Worm (Caenorhabditis elegans) whole organism, late embryonic: ENCODE results near the gene C08F11.1.

Experiments
- ahr-1 ChIP-seq: sonication (generic microtip); optimal IDR thresholded peaks from 2 replicates; lab custom pipeline; 2016; ENCODE audit warnings: missing genetic modification characterization, missing compliant biosample characterization
- ceh-45 ChIP-seq: fragments of 200-800 bp; sonication (Bioruptor generic); IDR thresholded peaks from 2 replicates; pipeline ENCODE4 v1.3.6; 2022; ENCODE audit warnings: missing genetic modification reagents, missing genetic modification characterization, missing compliant biosample characterization
- hlh-13 ChIP-seq: fragments of 200-800 bp; sonication (Bioruptor generic); optimal IDR thresholded peaks from 2 replicates; lab custom pipeline; 2018; ENCODE audit warnings: mild to moderate bottlenecking, missing genetic modification characterization, missing compliant biosample characterization
- nhr-11 ChIP-seq: fragments of 150-350 bp; optimal IDR thresholded peaks from 2 replicates; lab custom pipeline; 2014; ENCODE audit warnings: missing biosample characterization, missing genetic modification characterization
- pha-4 ChIP-seq: fragments of 150-350 bp; optimal IDR thresholded peaks from 2 replicates; lab custom pipeline; 2018; ENCODE audit warnings: missing biosample characterization, missing genetic modification reagents, missing genetic modification characterization
- unc-42 ChIP-seq: sonication (generic microtip); optimal IDR thresholded peaks from 2 replicates; lab custom pipeline; 2016; ENCODE audit warnings: missing genotype, missing genetic modification characterization, missing compliant biosample characterization
- unc-55 ChIP-seq: sonication (generic microtip); optimal IDR thresholded peaks from 2 replicates; lab custom pipeline; 2017; ENCODE audit warnings: missing biosample characterization, missing genetic modification reagents, missing genetic modification characterization

DNA sequence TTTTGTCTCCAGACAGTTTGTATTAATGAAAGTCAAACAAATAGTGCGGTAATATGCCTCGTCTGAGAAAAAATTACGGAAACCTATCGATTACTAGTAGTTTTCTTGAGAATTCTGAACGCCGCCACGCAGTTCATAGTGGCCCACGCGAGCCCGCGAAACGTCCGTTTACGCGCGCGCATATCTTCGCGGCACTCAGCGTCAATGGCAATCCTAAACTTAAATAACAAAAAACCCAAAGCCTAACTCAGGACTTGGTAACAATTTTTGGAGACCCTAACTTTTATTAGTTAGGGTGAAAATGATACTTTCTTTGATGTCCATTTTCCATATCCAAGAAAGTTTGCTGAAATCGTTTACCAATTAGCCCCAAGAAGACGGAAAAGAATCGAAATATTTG, 22.2 kb upstream of the C08F11.1 start:
- TF ChIP-seq hlh-13 (GFP tag; lab: Kevin White, UChicago) (no peak), unc-55 (GFP tag; lab: Kevin White, UChicago) (no peak), unc-42 (tag; lab: Kevin White, UChicago) (no peak), ahr-1 (tag; lab: Kevin White, UChicago) (no peak), pha-4 (tag; lab: Kevin White, UChicago) (no peak), nhr-11 (tag; lab: Kevin White, UChicago) (no peak), ceh-45 (GFP tag; lab: Robert Waterston, UW) (no peak)
